Worm (Caenorhabditis elegans) whole organism, L4 larva: ENCODE data around the gene pqn-96.

Source experiments
- F44E2.7 ChIP-seq: fragments of 200-800 bp; sonication (Bioruptor generic); IDR thresholded peaks from 2 replicates; pipeline ENCODE4 v2.1.2; 2022; ENCODE audit warnings: missing genetic modification characterization, missing compliant biosample characterization
- F49E8.2 ChIP-seq: sonication (generic microtip); optimal IDR thresholded peaks from 2 replicates; lab custom pipeline; 2016; ENCODE audit warnings: missing compliant biosample characterization, mild to moderate bottlenecking, missing genetic modification characterization, borderline replicate concordance
- Y48G9A.11 ChIP-seq: fragments of 200-800 bp; sonication (Bioruptor generic); IDR thresholded peaks from 2 replicates; pipeline ENCODE4 v1.3.6; 2022; ENCODE audit warnings: missing genetic modification reagents, missing genetic modification characterization, missing compliant biosample characterization
- Y5F2A.4 ChIP-seq: fragments of 200-800 bp; sonication (Bioruptor generic); optimal IDR thresholded peaks from 2 replicates; lab custom pipeline; 2018; ENCODE audit warnings: mild to moderate bottlenecking, missing genetic modification characterization, missing compliant biosample characterization
- aly-2 ChIP-seq: sonication (generic microtip); optimal IDR thresholded peaks from 2 replicates; lab custom pipeline; 2018; ENCODE audit warnings: missing biosample characterization, missing genetic modification characterization
- arid-1 ChIP-seq: fragments of 200-800 bp; sonication (Bioruptor generic); conservative IDR thresholded peaks from 2 replicates; pipeline ENCODE4 v1.3.6; 2022; ENCODE audit warnings: missing genetic modification reagents, missing genetic modification characterization, missing compliant biosample characterization
- ceh-32 ChIP-seq: sonication (generic microtip); optimal IDR thresholded peaks from 2 replicates; lab custom pipeline; 2016; ENCODE audit warnings: mild to moderate bottlenecking, missing genetic modification characterization, missing compliant biosample characterization; ENCODE audit not compliant: poor library complexity
- ceh-62 ChIP-seq: sonication (generic microtip); optimal IDR thresholded peaks from 2 replicates; lab custom pipeline; 2017; ENCODE audit warnings: missing biosample characterization, missing genetic modification characterization
- ces-1 ChIP-seq: fragments of 150-350 bp; sonication (generic microtip); optimal IDR thresholded peaks from 4 replicates; lab custom pipeline; 2014; ENCODE audit warnings: missing biosample characterization, missing genetic modification reagents, missing genetic modification characterization
- cey-2 ChIP-seq: sonication (generic microtip); optimal IDR thresholded peaks from 3 replicates; lab custom pipeline; 2017; ENCODE audit warnings: missing genetic modification characterization, mild to moderate bottlenecking, missing compliant biosample characterization, antibody characterized with exemption, borderline replicate concordance; ENCODE audit not compliant: insufficient read depth
- ctbp-1 ChIP-seq: fragments of 200-800 bp; sonication (Bioruptor generic); IDR thresholded peaks from 2 replicates; pipeline ENCODE4 v1.3.6; 2022; ENCODE audit warnings: missing genetic modification reagents, missing genetic modification characterization, missing compliant biosample characterization
- daf-12 ChIP-seq: fragments of 150-350 bp; optimal IDR thresholded peaks from 2 replicates; lab custom pipeline; 2014; ENCODE audit warnings: missing biosample characterization, missing genetic modification reagents, missing genetic modification characterization
- dpl-1 ChIP-seq: fragments of 150-350 bp; optimal IDR thresholded peaks from 2 replicates; lab custom pipeline; 2014; ENCODE audit warnings: missing biosample characterization, missing genetic modification reagents, missing genetic modification characterization
- hlh-11 ChIP-seq: fragments of 200-800 bp; sonication (Bioruptor generic); optimal IDR thresholded peaks from 2 replicates; lab custom pipeline; 2018; ENCODE audit warnings: mild to moderate bottlenecking, missing genetic modification characterization, missing compliant biosample characterization
- hlh-30 ChIP-seq: sonication (generic microtip); optimal IDR thresholded peaks from 2 replicates; lab custom pipeline; 2017; ENCODE audit warnings: antibody characterized with exemption, mild to moderate bottlenecking, missing genetic modification characterization, missing compliant biosample characterization; ENCODE audit not compliant: insufficient read depth
- lin-1 ChIP-seq: fragments of 200-800 bp; sonication (Bioruptor generic); IDR thresholded peaks from 2 replicates; pipeline ENCODE4 v1.3.6; 2022; ENCODE audit warnings: missing genetic modification reagents, missing genetic modification characterization, missing compliant biosample characterization
- lin-13 ChIP-seq: fragments of 150-350 bp; optimal IDR thresholded peaks from 2 replicates; lab custom pipeline; 2014; ENCODE audit warnings: missing biosample characterization, missing genetic modification reagents, missing genetic modification characterization
- lin-29 ChIP-seq: fragments of 200-800 bp; sonication (Bioruptor generic); IDR thresholded peaks from 2 replicates; pipeline ENCODE4 v1.3.6; 2022; ENCODE audit warnings: missing genetic modification reagents, missing genetic modification characterization, missing compliant biosample characterization
- lin-38 ChIP-seq: fragments of 200-800 bp; sonication (Bioruptor generic); IDR thresholded peaks from 2 replicates; pipeline ENCODE4 v1.3.6; 2022; ENCODE audit warnings: missing genetic modification reagents, missing genetic modification characterization, missing compliant biosample characterization
- lir-3 ChIP-seq: sonication (generic microtip); optimal IDR thresholded peaks from 2 replicates; lab custom pipeline; 2016; ENCODE audit warnings: mild to moderate bottlenecking, missing genetic modification characterization, missing compliant biosample characterization
- madf-5 ChIP-seq, 2 experiments: fragments of 200-800 bp; sonication (Bioruptor generic); IDR thresholded peaks; 2 replicates each; pipeline ENCODE4 v1.3.6; 2022; ENCODE audit warnings: missing compliant biosample characterization in 2 of 2, missing genetic modification characterization in 2 of 2
- mep-1 ChIP-seq: fragments of 150-350 bp; sonication (generic microtip); optimal IDR thresholded peaks from 3 replicates; lab custom pipeline; 2014; ENCODE audit warnings: missing biosample characterization, missing genetic modification characterization
- mes-2 ChIP-seq: sonication (generic microtip); optimal IDR thresholded peaks from 2 replicates; lab custom pipeline; 2016; ENCODE audit warnings: missing genotype, mild to moderate bottlenecking, missing genetic modification characterization, missing compliant biosample characterization; ENCODE audit not compliant: poor library complexity, severe bottlenecking
- mxl-2 ChIP-seq: fragments of 200-800 bp; sonication (Bioruptor generic); conservative IDR thresholded peaks from 2 replicates; pipeline ENCODE4 v1.3.6; 2022; ENCODE audit warnings: missing genetic modification reagents, missing genetic modification characterization, missing compliant biosample characterization
- nhr-111 ChIP-seq: fragments of 200-800 bp; sonication (Bioruptor generic); optimal IDR thresholded peaks from 2 replicates; lab custom pipeline; 2018; ENCODE audit warnings: mild to moderate bottlenecking, missing genetic modification characterization, missing compliant biosample characterization
- nhr-237 ChIP-seq: sonication (generic microtip); optimal IDR thresholded peaks from 2 replicates; lab custom pipeline; 2017; ENCODE audit warnings: missing biosample characterization, missing genetic modification characterization
- nhr-28 ChIP-seq: fragments of 150-350 bp; optimal IDR thresholded peaks from 2 replicates; lab custom pipeline; 2014; ENCODE audit warnings: missing biosample characterization, missing genetic modification characterization
- nhr-48 ChIP-seq: sonication (generic microtip); optimal IDR thresholded peaks from 2 replicates; lab custom pipeline; 2016; ENCODE audit warnings: mild to moderate bottlenecking, missing genetic modification characterization, missing compliant biosample characterization
- nhr-76 ChIP-seq: fragments of 150-350 bp; optimal IDR thresholded peaks from 2 replicates; lab custom pipeline; 2014; ENCODE audit warnings: missing biosample characterization, missing genetic modification characterization
- nhr-77 ChIP-seq: fragments of 150-350 bp; optimal IDR thresholded peaks from 2 replicates; lab custom pipeline; 2014; ENCODE audit warnings: missing biosample characterization, missing genetic modification characterization
- pha-4 ChIP-seq, 2 experiments: fragments of 150-350 bp in 1 of 2; fragments of 200-800 bp in 1 of 2; sonication (Bioruptor generic) in 1 of 2; IDR thresholded peaks in 1 of 2; optimal IDR thresholded peaks in 1 of 2; 2 replicates each; pipeline versions ENCODE4 v1.3.6 to Lab custom; 2014 to 2022; ENCODE audit warnings: missing genetic modification characterization in 2 of 2, missing genetic modification reagents in 2 of 2, missing biosample characterization in 1 of 2, missing compliant biosample characterization in 1 of 2
- pqm-1 ChIP-seq: sonication (generic microtip); optimal IDR thresholded peaks from 2 replicates; lab custom pipeline; 2017; ENCODE audit warnings: missing biosample characterization, missing genetic modification characterization
- sdz-12 ChIP-seq: fragments of 200-800 bp; sonication (Bioruptor generic); optimal IDR thresholded peaks from 2 replicates; lab custom pipeline; 2018; ENCODE audit warnings: mild to moderate bottlenecking, missing genetic modification characterization, missing compliant biosample characterization
- set-16 ChIP-seq: fragments of 200-800 bp; sonication (Bioruptor generic); IDR thresholded peaks from 2 replicates; pipeline ENCODE4 v1.3.6; 2022; ENCODE audit warnings: missing genetic modification reagents, missing genetic modification characterization, missing compliant biosample characterization
- skn-1 ChIP-seq: fragments of 150-350 bp; optimal IDR thresholded peaks from 2 replicates; lab custom pipeline; 2014; ENCODE audit warnings: missing biosample characterization, missing genetic modification characterization
- snpc-1.2 ChIP-seq: fragments of 200-800 bp; sonication (Bioruptor generic); IDR thresholded peaks from 2 replicates; pipeline ENCODE4 v1.3.6; 2022; ENCODE audit warnings: missing genetic modification reagents, missing genetic modification characterization, missing compliant biosample characterization
- spr-1 ChIP-seq: sonication (generic microtip); optimal IDR thresholded peaks from 2 replicates; lab custom pipeline; 2016; ENCODE audit warnings: mild to moderate bottlenecking, missing genetic modification characterization, missing compliant biosample characterization
- spr-3 ChIP-seq: fragments of 200-800 bp; sonication (Bioruptor generic); optimal IDR thresholded peaks from 2 replicates; lab custom pipeline; 2018; ENCODE audit warnings: mild to moderate bottlenecking, missing genetic modification characterization, missing compliant biosample characterization
- tra-1 ChIP-seq: fragments of 200-800 bp; sonication (Bioruptor generic); IDR thresholded peaks from 2 replicates; pipeline ENCODE4 v1.3.6; 2022; ENCODE audit warnings: missing genetic modification reagents, missing genetic modification characterization, missing compliant biosample characterization
- unc-39 ChIP-seq: sonication (generic microtip); optimal IDR thresholded peaks from 2 replicates; lab custom pipeline; 2017; ENCODE audit warnings: missing biosample characterization, missing genetic modification characterization
- zag-1 ChIP-seq: fragments of 150-350 bp; optimal IDR thresholded peaks from 2 replicates; lab custom pipeline; 2014; ENCODE audit warnings: missing biosample characterization, missing genetic modification characterization
- zfp-2 ChIP-seq: sonication (generic microtip); optimal IDR thresholded peaks from 2 replicates; lab custom pipeline; 2016; ENCODE audit warnings: mild to moderate bottlenecking, missing genetic modification characterization, missing compliant biosample characterization
- ztf-11 ChIP-seq: fragments of 150-350 bp; optimal IDR thresholded peaks from 2 replicates; lab custom pipeline; 2014; ENCODE audit warnings: missing biosample characterization, missing genetic modification characterization
- ztf-7 ChIP-seq: fragments of 150-350 bp; optimal IDR thresholded peaks from 2 replicates; lab custom pipeline; 2014; ENCODE audit warnings: missing biosample characterization, missing genetic modification characterization

pqn-96 gene

DNA sequence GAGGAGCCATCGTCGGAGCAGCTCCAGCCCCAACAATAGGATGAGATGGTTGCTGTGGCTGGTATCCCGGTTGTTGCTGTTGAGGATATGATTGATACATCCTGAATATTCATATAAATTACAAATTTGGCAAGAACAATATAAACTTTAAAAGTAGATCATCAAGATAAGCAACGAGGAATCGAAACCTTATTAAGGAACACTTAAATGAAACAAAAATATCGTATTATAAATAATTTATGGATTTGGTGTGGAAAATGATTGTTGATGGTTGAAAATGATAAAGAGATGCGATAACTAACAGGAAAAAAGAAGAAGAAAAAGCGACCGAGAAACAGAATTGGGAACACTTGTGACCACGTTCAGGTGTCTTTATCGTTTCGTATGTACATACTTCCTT, at the start of gene pqn-96:
pqn-96 (minus strand) TSS at position 101 of the 400 bp plus-strand sequence.
- TF ChIP-seq nhr-28 (tag; lab: Kevin White, UChicago) (peak; percentile 17), sdz-12 (GFP tag; lab: Kevin White, UChicago) (no peak), mes-2 (tag; lab: Kevin White, UChicago) (no peak), hlh-30 (peak; percentile 17)

ce11 chrIII:8483853-8484252, 44.6 kb upstream of the pqn-96 start, which contains the start of gene F42H10.3:
TSS of gene F42H10.3 (plus strand) at chrIII:8484153.
- no peak for TF ChIP-seq ceh-32 (tag; lab: Kevin White, UChicago)

DNA sequence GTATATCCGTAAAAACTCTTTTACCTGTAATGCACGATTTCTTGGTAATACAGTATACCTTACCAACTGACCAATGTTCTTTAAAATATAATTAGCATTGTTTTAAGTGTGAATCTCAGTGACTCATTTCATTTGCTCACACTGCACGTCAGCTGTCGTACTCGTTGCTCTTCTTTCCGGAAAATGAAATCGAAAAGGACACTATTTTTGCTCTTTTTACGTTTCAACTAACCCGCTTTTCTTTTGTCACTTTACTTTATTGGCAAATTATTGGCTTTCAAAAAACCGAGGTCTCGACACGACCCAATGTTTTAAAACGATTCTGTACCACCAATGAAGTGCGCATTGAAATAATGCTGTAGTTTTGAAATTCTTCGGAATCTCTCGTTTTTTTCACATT, 41.1 kb upstream of the pqn-96 start, which contains the start of gene F42H10.6:
F42H10.6 (minus strand) TSS at position 101 of the 400 bp plus-strand sequence.
- TF ChIP-seq Y5F2A.4 (no peak), madf-5 (GFP tag; IDR thresholded peaks at IDR 0.05; lab: Robert Waterston, UW) (no peak), lin-13 (no peak), cey-2 (tag; lab: Kevin White, UChicago) (no peak), aly-2 (tag; lab: Kevin White, UChicago) (no peak), lin-29 (GFP tag; lab: Robert Waterston, UW) (no peak), pqm-1 (tag; lab: Kevin White, UChicago) (no peak), daf-12 (tag; lab: Kevin White, UChicago) (no peak), nhr-48 (tag; lab: Kevin White, UChicago) (no peak), dpl-1 (GFP tag; lab: Kevin White, UChicago) (no peak), nhr-76 (tag; lab: Kevin White, UChicago) (no peak), tra-1 (GFP tag; lab: Robert Waterston, UW) (no peak), ctbp-1 (GFP tag; lab: Robert Waterston, UW) (no peak), spr-3 (no peak), mxl-2 (no peak), ces-1 (GFP tag; lab: Kevin White, UChicago) (no peak)

DNA sequence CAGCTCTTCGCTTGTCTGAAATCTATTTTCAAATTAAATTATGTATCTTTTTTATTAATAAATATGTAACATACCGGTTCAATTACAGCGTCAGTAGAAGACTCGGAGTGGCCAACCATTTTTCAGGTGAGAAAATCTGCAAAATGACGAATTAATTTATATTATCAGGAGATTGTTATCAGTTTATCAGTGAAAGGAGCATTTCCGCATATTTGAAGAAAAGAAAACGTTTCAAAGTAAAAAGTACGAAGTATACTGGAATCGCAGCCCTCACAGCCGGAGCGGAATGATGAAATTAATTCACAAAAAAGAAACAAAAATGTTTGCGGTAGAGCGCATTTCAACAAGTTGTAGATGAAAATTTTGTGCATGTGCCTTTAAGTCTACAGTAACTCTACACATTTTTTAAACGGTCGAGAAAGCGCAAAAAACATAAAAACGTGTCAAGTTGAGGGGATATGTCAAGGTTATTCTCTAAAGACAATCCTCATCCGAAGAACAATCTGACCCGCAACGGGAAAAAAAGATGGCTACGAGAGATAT, 40.2 kb upstream of the pqn-96 start:
- TF ChIP-seq zfp-2 (tag; lab: Kevin White, UChicago) (no peak), F44E2.7 (no peak), skn-1 (no peak), ceh-62 (tag; lab: Kevin White, UChicago) (no peak), arid-1 (GFP tag; lab: Robert Waterston, UW) (no peak), zag-1 (tag; lab: Kevin White, UChicago) (no peak), lir-3 (tag; lab: Kevin White, UChicago) (no peak), aly-2 (tag; lab: Kevin White, UChicago) (no peak), nhr-111 (GFP tag; lab: Kevin White, UChicago) (no peak), pha-4 (GFP tag; IDR thresholded peaks at IDR 0.05; lab: Robert Waterston, UW) (no peak), pha-4 (tag; optimal IDR thresholded peaks at IDR 0.05; lab: Kevin White, UChicago) (no peak), lin-13 (no peak), sdz-12 (GFP tag; lab: Kevin White, UChicago) (no peak), lin-1 (GFP tag; lab: Robert Waterston, UW) (peak; percentile 15; the same call in 1 of the 2 replicates), set-16 (no peak), hlh-11 (tag; lab: Kevin White, UChicago) (peak; percentile 42), Y5F2A.4 (no peak), daf-12 (tag; lab: Kevin White, UChicago) (no peak), unc-39 (tag; lab: Kevin White, UChicago) (no peak), spr-3 (no peak), mep-1 (tag; lab: Kevin White, UChicago) (no peak), lin-38 (GFP tag; lab: Robert Waterston, UW) (peak; percentile 64), nhr-77 (tag; lab: Kevin White, UChicago) (no peak), spr-1 (tag; lab: Kevin White, UChicago) (no peak), F49E8.2 (tag; lab: Kevin White, UChicago) (no peak), nhr-28 (tag; lab: Kevin White, UChicago) (peak; percentile 16), ztf-11 (tag; lab: Kevin White, UChicago) (no peak), snpc-1.2 (no peak), Y48G9A.11 (GFP tag; lab: Robert Waterston, UW) (no peak), nhr-237 (tag; lab: Kevin White, UChicago) (no peak), ztf-7 (no peak)
